Worm (Caenorhabditis elegans) whole organism, L4/young adult: ENCODE measurements around the gene rpc-2.

Experiments used
- W03F9.2 ChIP-seq: fragments of 150-350 bp; optimal IDR thresholded peaks from 2 replicates; lab custom pipeline; 2014; ENCODE audit warnings: missing biosample characterization, missing genetic modification characterization
- him-1 ChIP-seq: sonication (generic microtip); optimal IDR thresholded peaks from 2 replicates; lab custom pipeline; 2016; ENCODE audit warnings: missing genotype, missing genetic modification reagents, missing genetic modification characterization, missing compliant biosample characterization

DNA sequence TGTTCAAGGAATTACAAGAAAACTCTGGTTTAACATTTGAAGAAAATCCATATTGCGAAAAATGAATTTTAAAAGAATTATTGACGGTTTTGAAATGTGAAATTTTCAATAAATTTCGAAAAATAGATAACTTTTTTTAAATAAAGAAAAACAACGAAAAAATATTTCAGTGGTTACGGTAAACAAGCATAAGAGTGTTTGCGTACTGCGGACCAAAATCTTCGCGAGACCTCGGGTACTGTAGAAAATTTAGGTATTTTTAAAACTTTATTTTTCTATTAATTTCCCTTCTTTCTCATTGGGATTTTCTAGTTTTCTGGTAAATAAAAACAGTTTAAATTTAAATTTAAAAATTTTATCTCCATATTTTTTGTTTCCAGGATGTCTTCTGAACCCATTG lies 46.9 kb downstream of the rpc-2 start, which contains the start of gene xnd-1:
- TF ChIP-seq him-1 (tag; lab: Kevin White, UChicago) (no peak), W03F9.2 (peak; percentile 49)
